Fruit fly (Drosophila melanogaster) whole organism, embryonic: ENCODE results near the gene CG17027.
A peak's percentile ranks its signal among the peaks of the same experiment; 100 is the strongest.

ENCODE experiments used
- Atf-2 ChIP-seq: fragments of 200-800 bp; sonication (Bioruptor generic); optimal IDR thresholded peaks from 2 replicates; lab custom pipeline; 2016; ENCODE audit warnings: missing biosample characterization, missing genetic modification characterization
- CG10321 ChIP-seq: fragments of 200-800 bp; sonication (Bioruptor generic); IDR thresholded peaks from 2 replicates; pipeline ENCODE4 v1.3.6; 2022; ENCODE audit warnings: missing biosample characterization, missing genetic modification characterization
- CG10565 ChIP-seq: fragments of 200-800 bp; sonication (Bioruptor generic); optimal IDR thresholded peaks from 3 replicates; lab custom pipeline; 2016; ENCODE audit warnings: missing biosample characterization, mild to moderate bottlenecking, missing genetic modification characterization
- CG10959 ChIP-seq: fragments of 200-800 bp; sonication (Bioruptor generic); IDR thresholded peaks from 2 replicates; pipeline ENCODE4 v1.3.6; 2022; ENCODE audit warnings: missing biosample characterization, missing genetic modification characterization
- CG11085 ChIP-seq: fragments of 200-800 bp; sonication (Bioruptor generic); IDR thresholded peaks from 2 replicates; pipeline ENCODE4 v1.3.6; 2022; ENCODE audit warnings: missing biosample characterization, missing genetic modification characterization
- CG11504 ChIP-seq: fragments of 200-800 bp; sonication (Bioruptor generic); optimal IDR thresholded peaks from 3 replicates; lab custom pipeline; 2019; ENCODE audit warnings: missing biosample characterization, mild to moderate bottlenecking, missing genetic modification characterization, moderate library complexity
- CG12391 ChIP-seq: fragments of 200-800 bp; sonication (Bioruptor generic); optimal IDR thresholded peaks from 3 replicates; lab custom pipeline; 2018; ENCODE audit warnings: missing biosample characterization, mild to moderate bottlenecking, missing genetic modification characterization, moderate library complexity
- CG13296 ChIP-seq: fragments of 200-800 bp; sonication (Bioruptor generic); optimal IDR thresholded peaks from 3 replicates; lab custom pipeline; 2018; ENCODE audit warnings: missing biosample characterization, mild to moderate bottlenecking, missing genetic modification characterization
- CG14860 ChIP-seq: fragments of 200-800 bp; sonication (Bioruptor generic); IDR thresholded peaks from 3 replicates; pipeline ENCODE4 v1.3.6; 2022; ENCODE audit warnings: missing biosample characterization, missing genetic modification characterization; ENCODE audit not compliant: partially characterized antibody
- CG15269 ChIP-seq: fragments of 200-800 bp; sonication (Bioruptor generic); optimal IDR thresholded peaks from 2 replicates; lab custom pipeline; 2018; ENCODE audit warnings: missing biosample characterization, mild to moderate bottlenecking, missing genetic modification characterization, moderate library complexity
- CG15479 ChIP-seq: fragments of 200-800 bp; sonication (Bioruptor generic); optimal IDR thresholded peaks from 3 replicates; lab custom pipeline; 2019; ENCODE audit warnings: missing biosample characterization, mild to moderate bottlenecking, missing genetic modification characterization, moderate library complexity
- CG15696 ChIP-seq: fragments of 200-800 bp; sonication (Bioruptor generic); optimal IDR thresholded peaks from 2 replicates; lab custom pipeline; 2019; ENCODE audit warnings: missing biosample characterization, mild to moderate bottlenecking, missing genetic modification characterization, moderate library complexity
- CG1647 ChIP-seq: fragments of 200-800 bp; sonication (Bioruptor generic); optimal IDR thresholded peaks from 3 replicates; lab custom pipeline; 2016; ENCODE audit warnings: missing biosample characterization, missing genetic modification characterization
- CG16815 ChIP-seq: fragments of 200-800 bp; sonication (Bioruptor generic); optimal IDR thresholded peaks from 3 replicates; lab custom pipeline; 2017; ENCODE audit warnings: missing biosample characterization, mild to moderate bottlenecking, missing genetic modification characterization
- CG17361 ChIP-seq: fragments of 200-800 bp; sonication (Bioruptor generic); IDR thresholded peaks from 3 replicates; pipeline ENCODE4 v1.3.6; 2022; ENCODE audit warnings: missing biosample characterization, missing genetic modification characterization
- CG2678 ChIP-seq: fragments of 200-800 bp; sonication (Bioruptor generic); optimal IDR thresholded peaks from 3 replicates; lab custom pipeline; 2019; ENCODE audit warnings: missing biosample characterization, mild to moderate bottlenecking, missing genetic modification characterization, moderate library complexity
- CG31365 ChIP-seq: fragments of 200-800 bp; sonication (Bioruptor generic); optimal IDR thresholded peaks from 2 replicates; lab custom pipeline; 2018; ENCODE audit warnings: missing biosample characterization, mild to moderate bottlenecking, missing genetic modification characterization
- CG5180 ChIP-seq: fragments of 200-800 bp; sonication (Bioruptor generic); optimal IDR thresholded peaks from 3 replicates; lab custom pipeline; 2017; ENCODE audit warnings: missing biosample characterization, missing genetic modification characterization, mild to moderate bottlenecking, moderate library complexity, missing genetic modification reagents
- CG5953 ChIP-seq: fragments of 200-800 bp; sonication (Bioruptor generic); IDR thresholded peaks from 2 replicates; pipeline ENCODE4 v1.3.6; 2022; ENCODE audit warnings: missing biosample characterization, missing genetic modification characterization
- CG6683 ChIP-seq: fragments of 200-800 bp; sonication (Bioruptor generic); optimal IDR thresholded peaks from 2 replicates; lab custom pipeline; 2017; ENCODE audit warnings: missing biosample characterization, mild to moderate bottlenecking, missing genetic modification characterization, missing genetic modification reagents
- CG8765 ChIP-seq: fragments of 200-800 bp; sonication (Bioruptor generic); IDR thresholded peaks from 2 replicates; pipeline ENCODE4 v1.3.6; 2022; ENCODE audit warnings: missing biosample characterization, missing genetic modification characterization
- CTCF ChIP-seq: fragments of 200-800 bp; sonication (Bioruptor generic); optimal IDR thresholded peaks from 2 replicates; lab custom pipeline; 2017; ENCODE audit warnings: missing biosample characterization, mild to moderate bottlenecking, missing genetic modification characterization, moderate library complexity
- D ChIP-seq, 2 experiments: fragments of 200-800 bp in 1 of 2; fragments of >200 bp in 1 of 2; sonication (Bioruptor generic) in 1 of 2; optimal IDR thresholded peaks; 2 replicates in 1 of 2; 3 replicates in 1 of 2; lab custom pipeline; 2017; ENCODE audit warnings: mild to moderate bottlenecking in 1 of 2, missing biosample characterization in 1 of 2, missing genetic modification characterization in 1 of 2, missing genetic modification reagents in 1 of 2
- E2f1 ChIP-seq: fragments of 200-800 bp; sonication (Bioruptor generic); IDR thresholded peaks from 2 replicates; pipeline ENCODE4 v1.3.6; 2022; ENCODE audit warnings: missing biosample characterization, missing genetic modification characterization
- HLH54F ChIP-seq: fragments of 200-800 bp; sonication (Bioruptor generic); optimal IDR thresholded peaks from 3 replicates; lab custom pipeline; 2016; ENCODE audit warnings: missing biosample characterization, missing genetic modification characterization
- HLHmδ ChIP-seq: fragments of 200-800 bp; sonication (Bioruptor generic); optimal IDR thresholded peaks from 2 replicates; lab custom pipeline; 2018; ENCODE audit warnings: missing biosample characterization, mild to moderate bottlenecking, missing genetic modification characterization, moderate library complexity
- Hsf ChIP-seq: fragments of 200-800 bp; sonication (Bioruptor generic); optimal IDR thresholded peaks from 3 replicates; lab custom pipeline; 2016; ENCODE audit warnings: missing biosample characterization, missing genetic modification characterization
- Lhr ChIP-seq: fragments of 200-800 bp; sonication (Bioruptor generic); optimal IDR thresholded peaks from 3 replicates; lab custom pipeline; 2017; ENCODE audit warnings: mild to moderate bottlenecking, missing biosample characterization, missing genetic modification reagents, missing genetic modification characterization
- Lpt ChIP-seq: fragments of >200 bp; optimal IDR thresholded peaks from 2 replicates; lab custom pipeline; 2018; ENCODE audit warnings: missing biosample characterization, missing genetic modification characterization
- Meics ChIP-seq: fragments of 200-800 bp; sonication (Bioruptor generic); optimal IDR thresholded peaks from 2 replicates; lab custom pipeline; 2017; ENCODE audit warnings: missing biosample characterization, mild to moderate bottlenecking, missing genetic modification characterization
- Oli ChIP-seq: fragments of 200-800 bp; sonication (Bioruptor generic); optimal IDR thresholded peaks from 2 replicates; lab custom pipeline; 2018; ENCODE audit warnings: missing biosample characterization, mild to moderate bottlenecking, missing genetic modification characterization, moderate library complexity
- Ptx1 ChIP-seq: fragments of 200-800 bp; sonication (Bioruptor generic); IDR thresholded peaks from 2 replicates; pipeline ENCODE4 v1.3.6; 2022; ENCODE audit warnings: missing biosample characterization, missing genetic modification characterization
- Sox100B ChIP-seq: fragments of 200-800 bp; sonication (Bioruptor generic); optimal IDR thresholded peaks from 3 replicates; lab custom pipeline; 2018; ENCODE audit warnings: missing biosample characterization, mild to moderate bottlenecking, missing genetic modification characterization
- Sry-δ ChIP-seq: fragments of 200-800 bp; sonication (Bioruptor generic); optimal IDR thresholded peaks from 2 replicates; lab custom pipeline; 2016; ENCODE audit warnings: missing biosample characterization, missing genetic modification characterization
- ara ChIP-seq: fragments of 200-800 bp; sonication (Bioruptor generic); IDR thresholded peaks from 2 replicates; pipeline ENCODE4 v1.3.6; 2022; ENCODE audit warnings: missing biosample characterization, missing genetic modification characterization
- cwo ChIP-seq: fragments of 200-800 bp; sonication (Bioruptor generic); optimal IDR thresholded peaks from 3 replicates; lab custom pipeline; 2017; ENCODE audit warnings: missing biosample characterization, missing genetic modification characterization, mild to moderate bottlenecking, moderate library complexity, missing genetic modification reagents
- disco-r ChIP-seq: fragments of 200-800 bp; sonication (Bioruptor generic); optimal IDR thresholded peaks from 2 replicates; lab custom pipeline; 2016; ENCODE audit warnings: missing biosample characterization, missing genetic modification characterization
- en ChIP-seq: fragments of 200-800 bp; sonication (Bioruptor generic); optimal IDR thresholded peaks from 2 replicates; lab custom pipeline; 2016; ENCODE audit warnings: missing biosample characterization, missing genetic modification characterization
- exex ChIP-seq: fragments of 200-800 bp; sonication (Bioruptor generic); optimal IDR thresholded peaks from 4 replicates; lab custom pipeline; 2018; ENCODE audit warnings: missing biosample characterization, mild to moderate bottlenecking, missing genetic modification characterization, moderate library complexity
- gfzf ChIP-seq: fragments of 200-800 bp; sonication (Bioruptor generic); optimal IDR thresholded peaks from 2 replicates; lab custom pipeline; 2016; ENCODE audit warnings: missing biosample characterization, mild to moderate bottlenecking, missing genetic modification characterization, moderate library complexity
- her ChIP-seq: fragments of 200-800 bp; sonication (Bioruptor generic); optimal IDR thresholded peaks from 2 replicates; lab custom pipeline; 2016; ENCODE audit warnings: missing biosample characterization, missing genetic modification characterization
- ind ChIP-seq: fragments of 200-800 bp; sonication (Bioruptor generic); optimal IDR thresholded peaks from 3 replicates; lab custom pipeline; 2016; ENCODE audit warnings: missing biosample characterization, missing genetic modification characterization
- jing ChIP-seq: fragments of 200-800 bp; sonication (Bioruptor generic); optimal IDR thresholded peaks from 2 replicates; lab custom pipeline; 2018; ENCODE audit warnings: missing biosample characterization, mild to moderate bottlenecking, missing genetic modification characterization
- ken ChIP-seq: fragments of 200-800 bp; sonication (Bioruptor generic); IDR thresholded peaks from 3 replicates; pipeline ENCODE4 v1.3.6; 2022; ENCODE audit warnings: missing biosample characterization, missing genetic modification characterization
- maf-S ChIP-seq: fragments of 200-800 bp; sonication (Bioruptor generic); optimal IDR thresholded peaks from 2 replicates; lab custom pipeline; 2016; ENCODE audit warnings: missing biosample characterization, missing genetic modification characterization
- mirr ChIP-seq: fragments of 200-800 bp; sonication (Bioruptor generic); optimal IDR thresholded peaks from 3 replicates; lab custom pipeline; 2018; ENCODE audit warnings: missing biosample characterization, mild to moderate bottlenecking, missing genetic modification characterization
- nerfin-1 ChIP-seq: fragments of 200-800 bp; sonication (Bioruptor generic); optimal IDR thresholded peaks from 3 replicates; lab custom pipeline; 2019; ENCODE audit warnings: missing biosample characterization, mild to moderate bottlenecking, missing genetic modification characterization, moderate library complexity
- pfk ChIP-seq: fragments of 200-800 bp; sonication (Bioruptor generic); optimal IDR thresholded peaks from 2 replicates; lab custom pipeline; 2018; ENCODE audit warnings: missing biosample characterization, mild to moderate bottlenecking, missing genetic modification characterization, moderate library complexity
- psq ChIP-seq: fragments of 200-800 bp; sonication (Bioruptor generic); optimal IDR thresholded peaks from 2 replicates; lab custom pipeline; 2017; ENCODE audit warnings: missing biosample characterization, missing genetic modification characterization
- usp ChIP-seq: fragments of >200 bp; optimal IDR thresholded peaks from 2 replicates; lab custom pipeline; 2017; ENCODE audit warnings: missing biosample characterization, missing genetic modification characterization
- wek ChIP-seq: fragments of 200-800 bp; sonication (Bioruptor generic); optimal IDR thresholded peaks from 3 replicates; lab custom pipeline; 2018; ENCODE audit warnings: missing biosample characterization, mild to moderate bottlenecking, missing genetic modification characterization, moderate library complexity

The CG17027 gene

dm6 chr3L:16027163-16027633 lies 47.3 kb downstream of the CG17027 start (continued):
- TF ChIP-seq jing (no peak), CG11085 (GFP tag; lab: Robert Waterston, UW) (no peak), cwo (GFP tag; lab: Kevin White, UChicago) (peak; percentile 76), en (GFP tag; lab: Kevin White, UChicago) (no peak), D (optimal IDR thresholded peaks at IDR 0.05; lab: Kevin White, UChicago) (no peak), D (GFP tag; optimal IDR thresholded peaks at IDR 0.05; lab: Kevin White, UChicago) (peak; percentile 25), Hsf (GFP tag; lab: Kevin White, UChicago) (no peak), gfzf (GFP tag; lab: Kevin White, UChicago) (no peak), CG31365 (no peak), Sry-δ (GFP tag; lab: Kevin White, UChicago) (no peak), CG10565 (GFP tag; lab: Kevin White, UChicago) (no peak), CG2678 (peak; percentile 53), maf-S (GFP tag; lab: Kevin White, UChicago) (no peak), CG16815 (no peak), Sox100B (GFP tag; lab: Kevin White, UChicago) (peak; percentile 64), disco-r (GFP tag; lab: Kevin White, UChicago) (no peak), CG10959 (GFP tag; lab: Robert Waterston, UW) (peak; percentile 48; the same call in 1 of the 2 replicates), CG13296 (GFP tag; lab: Kevin White, UChicago) (peak; percentile 44), CG1647 (GFP tag; lab: Kevin White, UChicago) (peak; percentile 21), wek (GFP tag; lab: Kevin White, UChicago) (peak; percentile 12), CTCF (GFP tag; lab: Kevin White, UChicago) (no peak), CG5953 (GFP tag; lab: Robert Waterston, UW) (no peak), exex (tag; lab: Kevin White, UChicago) (no peak), nerfin-1 (tag; lab: Kevin White, UChicago) (peak; percentile 18), psq (GFP tag; lab: Kevin White, UChicago) (no peak), Lpt (no peak), CG8765 (no peak; the same call in 1 of the 2 replicates), CG15696 (tag; lab: Kevin White, UChicago) (peak; percentile 74), pfk (GFP tag; lab: Kevin White, UChicago) (no peak), Oli (tag; lab: Kevin White, UChicago) (no peak), E2f1 (GFP tag; lab: Robert Waterston, UW) (peak; percentile 36; the same call in 1 of the 2 replicates), Ptx1 (GFP tag; lab: Robert Waterston, UW) (peak; percentile 48), CG11504 (tag; lab: Kevin White, UChicago) (peak; percentile 34), CG12391 (peak; percentile 15), HLHmδ (GFP tag; lab: Kevin White, UChicago) (peak; percentile 68), ind (no peak), her (GFP tag; lab: Kevin White, UChicago) (no peak), CG5180 (GFP tag; lab: Kevin White, UChicago) (peak; percentile 64), usp (no peak), mirr (GFP tag; lab: Kevin White, UChicago) (no peak), Lhr (GFP tag; lab: Kevin White, UChicago) (peak; percentile 12), CG15479 (peak; percentile 3), ken (GFP tag; lab: Robert Waterston, UW) (no peak), CG14860 (GFP tag; lab: Robert Waterston, UW) (no peak), ara (GFP tag; lab: Robert Waterston, UW) (peak; percentile 44; the same call in 1 of the 2 replicates), Atf-2 (GFP tag; lab: Kevin White, UChicago) (no peak), CG6683 (GFP tag; lab: Kevin White, UChicago) (peak; percentile 1), CG17361 (GFP tag; lab: Robert Waterston, UW) (no peak), CG10321 (no peak), CG15269 (tag; lab: Kevin White, UChicago) (peak; percentile 38), HLH54F (GFP tag; lab: Kevin White, UChicago) (no peak), Meics (GFP tag; lab: Kevin White, UChicago) (peak; percentile 47)
